Worm (Caenorhabditis elegans) whole organism, L4 larva: ENCODE measurements around the gene pmpl-1.

Experiments used
- D1046.2 ChIP-seq: fragments of 200-800 bp; sonication (Bioruptor generic); IDR thresholded peaks from 2 replicates; pipeline ENCODE4 v1.3.6; 2022; ENCODE audit warnings: missing genetic modification characterization, missing compliant biosample characterization
- F26F4.8 ChIP-seq: fragments of 200-800 bp; sonication (Bioruptor generic); conservative IDR thresholded peaks from 2 replicates; pipeline ENCODE4 v1.3.6; 2022; ENCODE audit warnings: missing genetic modification characterization, missing compliant biosample characterization
- F44E2.7 ChIP-seq: fragments of 200-800 bp; sonication (Bioruptor generic); IDR thresholded peaks from 2 replicates; pipeline ENCODE4 v2.1.2; 2022; ENCODE audit warnings: missing genetic modification characterization, missing compliant biosample characterization
- R02D3.7 ChIP-seq: fragments of 150-350 bp; sonication (generic microtip); optimal IDR thresholded peaks from 3 replicates; lab custom pipeline; 2014; ENCODE audit warnings: missing biosample characterization, missing genetic modification characterization
- Y48G9A.11 ChIP-seq: fragments of 200-800 bp; sonication (Bioruptor generic); IDR thresholded peaks from 2 replicates; pipeline ENCODE4 v1.3.6; 2022; ENCODE audit warnings: missing genetic modification reagents, missing genetic modification characterization, missing compliant biosample characterization
- ZK546.5 ChIP-seq, 2 experiments: sonication (generic microtip); optimal IDR thresholded peaks; 2 replicates each; lab custom pipeline; 2017; ENCODE audit warnings: missing biosample characterization in 2 of 2, missing genetic modification characterization in 2 of 2
- aha-1 ChIP-seq: fragments of 150-350 bp; peaks from one replicate; lab custom pipeline; 2014; ENCODE audit warnings: missing biosample characterization, missing genetic modification characterization
- ceh-28 ChIP-seq: fragments of 150-350 bp; optimal IDR thresholded peaks from 2 replicates; lab custom pipeline; 2014; ENCODE audit warnings: missing biosample characterization, missing genetic modification reagents, missing genetic modification characterization
- ceh-32 ChIP-seq: sonication (generic microtip); optimal IDR thresholded peaks from 2 replicates; lab custom pipeline; 2016; ENCODE audit warnings: mild to moderate bottlenecking, missing genetic modification characterization, missing compliant biosample characterization; ENCODE audit not compliant: poor library complexity
- ceh-82 ChIP-seq: sonication (generic microtip); optimal IDR thresholded peaks from 2 replicates; lab custom pipeline; 2017; ENCODE audit warnings: missing biosample characterization, missing genetic modification characterization
- cey-2 ChIP-seq: sonication (generic microtip); optimal IDR thresholded peaks from 3 replicates; lab custom pipeline; 2017; ENCODE audit warnings: missing genetic modification characterization, mild to moderate bottlenecking, missing compliant biosample characterization, antibody characterized with exemption, borderline replicate concordance; ENCODE audit not compliant: insufficient read depth
- ctbp-1 ChIP-seq: fragments of 200-800 bp; sonication (Bioruptor generic); IDR thresholded peaks from 2 replicates; pipeline ENCODE4 v1.3.6; 2022; ENCODE audit warnings: missing genetic modification reagents, missing genetic modification characterization, missing compliant biosample characterization
- daf-12 ChIP-seq: fragments of 150-350 bp; optimal IDR thresholded peaks from 2 replicates; lab custom pipeline; 2014; ENCODE audit warnings: missing biosample characterization, missing genetic modification reagents, missing genetic modification characterization
- daf-16 ChIP-seq, 3 experiments: sonication (generic microtip); optimal IDR thresholded peaks; 2 replicates each; lab custom pipeline; 2016 to 2017; ENCODE audit warnings: missing genetic modification characterization in 3 of 3, missing genetic modification reagents in 3 of 3, mild to moderate bottlenecking in 2 of 3, missing compliant biosample characterization in 2 of 3, missing biosample characterization in 1 of 3, moderate library complexity in 1 of 3
- daf-19 ChIP-seq: fragments of 200-800 bp; sonication (Bioruptor generic); conservative IDR thresholded peaks from 2 replicates; pipeline ENCODE4 v1.3.6; 2022; ENCODE audit warnings: missing genetic modification characterization, missing compliant biosample characterization
- dmd-6 ChIP-seq: fragments of 200-800 bp; sonication (Bioruptor generic); IDR thresholded peaks from 2 replicates; pipeline ENCODE4 v1.3.6; 2022; ENCODE audit warnings: missing genetic modification reagents, missing genetic modification characterization, missing compliant biosample characterization
- dmd-9 ChIP-seq: fragments of 200-800 bp; sonication (Bioruptor generic); IDR thresholded peaks from 2 replicates; pipeline ENCODE4 v1.3.6; 2022; ENCODE audit warnings: missing genetic modification reagents, missing genetic modification characterization, missing compliant biosample characterization
- dpl-1 ChIP-seq: fragments of 150-350 bp; optimal IDR thresholded peaks from 2 replicates; lab custom pipeline; 2014; ENCODE audit warnings: missing biosample characterization, missing genetic modification reagents, missing genetic modification characterization
- dve-1 ChIP-seq: sonication (generic microtip); optimal IDR thresholded peaks from 2 replicates; lab custom pipeline; 2017; ENCODE audit warnings: antibody characterized with exemption, mild to moderate bottlenecking, missing genetic modification characterization, missing compliant biosample characterization; ENCODE audit not compliant: insufficient read depth
- egl-43 ChIP-seq: fragments of 200-800 bp; sonication (Bioruptor generic); IDR thresholded peaks from 2 replicates; pipeline ENCODE4 v1.3.6; 2022; ENCODE audit warnings: missing genetic modification reagents, missing genetic modification characterization, missing compliant biosample characterization
- fos-1 ChIP-seq: fragments of 150-350 bp; optimal IDR thresholded peaks from 2 replicates; lab custom pipeline; 2014; ENCODE audit warnings: missing biosample characterization, missing genetic modification characterization
- hlh-11 ChIP-seq: fragments of 200-800 bp; sonication (Bioruptor generic); optimal IDR thresholded peaks from 2 replicates; lab custom pipeline; 2018; ENCODE audit warnings: mild to moderate bottlenecking, missing genetic modification characterization, missing compliant biosample characterization
- hlh-30 ChIP-seq: sonication (generic microtip); optimal IDR thresholded peaks from 2 replicates; lab custom pipeline; 2017; ENCODE audit warnings: antibody characterized with exemption, mild to moderate bottlenecking, missing genetic modification characterization, missing compliant biosample characterization; ENCODE audit not compliant: insufficient read depth
- hmg-1.1 ChIP-seq: fragments of 200-800 bp; sonication (Bioruptor generic); IDR thresholded peaks from 2 replicates; pipeline ENCODE4 v1.3.6; 2022; ENCODE audit warnings: missing genetic modification reagents, missing genetic modification characterization, missing compliant biosample characterization
- lsy-2 ChIP-seq, 2 experiments: fragments of 150-350 bp in 1 of 2; sonication (generic microtip) in 1 of 2; optimal IDR thresholded peaks; 2 replicates each; lab custom pipeline; 2014 to 2017; ENCODE audit warnings: missing biosample characterization in 2 of 2, missing genetic modification characterization in 2 of 2
- mdl-1 ChIP-seq, 2 experiments: fragments of 150-350 bp in 1 of 2; sonication (generic microtip) in 1 of 2; optimal IDR thresholded peaks; 2 replicates each; lab custom pipeline; 2014 to 2017; ENCODE audit warnings: missing biosample characterization in 2 of 2, missing genetic modification characterization in 2 of 2
- mxl-3 ChIP-seq: fragments of 200-800 bp; sonication (Bioruptor generic); optimal IDR thresholded peaks from 2 replicates; lab custom pipeline; 2018; ENCODE audit warnings: mild to moderate bottlenecking, missing genetic modification characterization, missing compliant biosample characterization
- nhr-10 ChIP-seq: fragments of 150-350 bp; optimal IDR thresholded peaks from 2 replicates; lab custom pipeline; 2014; ENCODE audit warnings: missing biosample characterization, missing genetic modification characterization
- nhr-102 ChIP-seq: sonication (generic microtip); optimal IDR thresholded peaks from 2 replicates; lab custom pipeline; 2016; ENCODE audit warnings: mild to moderate bottlenecking, missing genetic modification characterization, moderate library complexity, missing compliant biosample characterization
- nhr-11 ChIP-seq: fragments of 150-350 bp; optimal IDR thresholded peaks from 2 replicates; lab custom pipeline; 2014; ENCODE audit warnings: missing biosample characterization, missing genetic modification characterization
- nhr-111 ChIP-seq: fragments of 200-800 bp; sonication (Bioruptor generic); optimal IDR thresholded peaks from 2 replicates; lab custom pipeline; 2018; ENCODE audit warnings: mild to moderate bottlenecking, missing genetic modification characterization, missing compliant biosample characterization
- nhr-28 ChIP-seq: fragments of 150-350 bp; optimal IDR thresholded peaks from 2 replicates; lab custom pipeline; 2014; ENCODE audit warnings: missing biosample characterization, missing genetic modification characterization
- nhr-48 ChIP-seq: sonication (generic microtip); optimal IDR thresholded peaks from 2 replicates; lab custom pipeline; 2016; ENCODE audit warnings: mild to moderate bottlenecking, missing genetic modification characterization, missing compliant biosample characterization
- nhr-77 ChIP-seq: fragments of 150-350 bp; optimal IDR thresholded peaks from 2 replicates; lab custom pipeline; 2014; ENCODE audit warnings: missing biosample characterization, missing genetic modification characterization
- pqm-1 ChIP-seq: sonication (generic microtip); optimal IDR thresholded peaks from 2 replicates; lab custom pipeline; 2017; ENCODE audit warnings: missing biosample characterization, missing genetic modification characterization
- sdz-12 ChIP-seq: fragments of 200-800 bp; sonication (Bioruptor generic); optimal IDR thresholded peaks from 2 replicates; lab custom pipeline; 2018; ENCODE audit warnings: mild to moderate bottlenecking, missing genetic modification characterization, missing compliant biosample characterization
- skn-1 ChIP-seq: fragments of 150-350 bp; optimal IDR thresholded peaks from 2 replicates; lab custom pipeline; 2014; ENCODE audit warnings: missing biosample characterization, missing genetic modification characterization
- spr-1 ChIP-seq: sonication (generic microtip); optimal IDR thresholded peaks from 2 replicates; lab custom pipeline; 2016; ENCODE audit warnings: mild to moderate bottlenecking, missing genetic modification characterization, missing compliant biosample characterization
- spr-3 ChIP-seq: fragments of 200-800 bp; sonication (Bioruptor generic); optimal IDR thresholded peaks from 2 replicates; lab custom pipeline; 2018; ENCODE audit warnings: mild to moderate bottlenecking, missing genetic modification characterization, missing compliant biosample characterization
- tra-1 ChIP-seq: fragments of 200-800 bp; sonication (Bioruptor generic); IDR thresholded peaks from 2 replicates; pipeline ENCODE4 v1.3.6; 2022; ENCODE audit warnings: missing genetic modification reagents, missing genetic modification characterization, missing compliant biosample characterization
- unc-130 ChIP-seq: sonication (generic microtip); optimal IDR thresholded peaks from 2 replicates; lab custom pipeline; 2016; ENCODE audit warnings: missing genetic modification reagents, missing genetic modification characterization, missing compliant biosample characterization
- unc-62 ChIP-seq, 3 experiments: fragments of 150-350 bp in 1 of 3; sonication (generic microtip); optimal IDR thresholded peaks in 2 of 3; peaks in 1 of 3; 1 replicate in 1 of 3; 2 replicates in 2 of 3; lab custom pipeline; 2014 to 2017; ENCODE audit warnings: missing biosample characterization in 3 of 3, missing genetic modification characterization in 3 of 3, missing genetic modification reagents in 3 of 3, missing genotype in 1 of 3
- zag-1 ChIP-seq: fragments of 150-350 bp; optimal IDR thresholded peaks from 2 replicates; lab custom pipeline; 2014; ENCODE audit warnings: missing biosample characterization, missing genetic modification characterization
- zfp-3 ChIP-seq: fragments of 200-800 bp; sonication (Bioruptor generic); conservative IDR thresholded peaks from 2 replicates; pipeline ENCODE4 v1.3.6; 2022; ENCODE audit warnings: missing genetic modification reagents, missing genetic modification characterization, missing compliant biosample characterization

Gene pmpl-1

DNA sequence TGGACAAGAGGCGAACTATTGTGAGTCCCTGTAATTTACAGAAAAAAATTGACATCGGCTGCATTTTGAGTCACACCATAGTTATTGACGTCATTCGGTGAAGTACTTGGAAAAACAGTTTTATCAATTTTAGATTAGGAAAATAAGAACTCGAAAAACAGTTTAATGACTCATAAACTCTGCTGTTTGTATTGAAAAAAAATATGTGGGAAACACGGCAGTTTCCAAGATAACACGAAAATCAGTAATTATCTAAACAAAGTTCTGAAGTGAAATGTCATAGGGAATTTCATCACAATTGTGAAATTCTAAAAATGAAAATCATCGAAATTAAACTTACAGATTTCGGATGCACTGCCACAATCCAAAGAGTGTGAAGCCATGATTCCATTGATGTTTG lies 27.0 kb downstream of the pmpl-1 start (continued):
- TF ChIP-seq R02D3.7 (tag; lab: Kevin White, UChicago) (no peak), dmd-9 (no peak), cey-2 (tag; lab: Kevin White, UChicago) (no peak), nhr-10 (tag; lab: Kevin White, UChicago) (no peak), unc-62 (GFP tag; optimal IDR thresholded peaks at IDR 0.05 in 1 of 2; lab: Kevin White, UChicago) (no peak), unc-62 (tag; optimal IDR thresholded peaks at IDR 0.05; lab: Kevin White, UChicago) (no peak), nhr-102 (tag; lab: Kevin White, UChicago) (no peak), dpl-1 (GFP tag; lab: Kevin White, UChicago) (no peak), spr-3 (no peak), lsy-2 (tag; optimal IDR thresholded peaks at IDR 0.05; lab: Kevin White, UChicago) (no peak), ceh-28 (tag; lab: Kevin White, UChicago) (no peak), ceh-32 (tag; lab: Kevin White, UChicago) (no peak), F44E2.7 (GFP tag; lab: Robert Waterston, UW) (no peak), egl-43 (no peak), ctbp-1 (GFP tag; lab: Robert Waterston, UW) (no peak), D1046.2 (GFP tag; lab: Robert Waterston, UW) (no peak), hlh-11 (tag; lab: Kevin White, UChicago) (peak; percentile 35), fos-1 (tag; lab: Kevin White, UChicago) (no peak), unc-130 (GFP tag; lab: Kevin White, UChicago) (no peak), sdz-12 (GFP tag; lab: Kevin White, UChicago) (no peak), ZK546.5 (tag; optimal IDR thresholded peaks at IDR 0.05; lab: Kevin White, UChicago) (no peak), daf-12 (tag; lab: Kevin White, UChicago) (no peak), dve-1 (tag; lab: Kevin White, UChicago) (peak; percentile 34), zfp-3 (GFP tag; lab: Robert Waterston, UW) (no peak), ceh-82 (no peak), nhr-11 (no peak), F26F4.8 (GFP tag; lab: Robert Waterston, UW) (no peak)
- TF ChIP-seq, all 104 proteins: peak for 7

ce11 chrX:3818856-3819524 lies 31.2 kb downstream of the pmpl-1 start:
- peak; percentile 80 for TF ChIP-seq dve-1 (tag; lab: Kevin White, UChicago)
- TF ChIP-seq cey-2 (tag; lab: Kevin White, UChicago) = peak; percentile 18
- peak; percentile 59 for TF ChIP-seq aha-1 (tag; lab: Kevin White, UChicago)
- TF ChIP-seq hlh-30 (tag; lab: Kevin White, UChicago) = peak; percentile 75
- TF ChIP-seq nhr-48 (tag; lab: Kevin White, UChicago) = peak; percentile 6
- no peak for TF ChIP-seq nhr-111 (GFP tag; lab: Kevin White, UChicago)
- no peak for TF ChIP-seq Y48G9A.11
- peak; percentile 68 for TF ChIP-seq hlh-11 (tag; lab: Kevin White, UChicago)
- peak; percentile 38; the same call in 1 of the 2 replicates for TF ChIP-seq dmd-6 (GFP tag; lab: Robert Waterston, UW)
- TF ChIP-seq zag-1 (tag; lab: Kevin White, UChicago) = no peak
- TF ChIP-seq daf-16 (GFP tag; optimal IDR thresholded peaks at IDR 0.05; lab: Kevin White, UChicago) = no peak
- peak; percentile 77 for TF ChIP-seq daf-16 (tag; optimal IDR thresholded peaks at IDR 0.05; lab: Kevin White, UChicago)
- no peak for TF ChIP-seq hmg-1.1 (GFP tag; lab: Robert Waterston, UW)
- peak; percentile 30 for TF ChIP-seq pqm-1 (tag; lab: Kevin White, UChicago)
- TF ChIP-seq mxl-3 (GFP tag; lab: Kevin White, UChicago) = peak; percentile 60
- TF ChIP-seq nhr-77 (tag; lab: Kevin White, UChicago) = peak; percentile 67
- peak in 1 of 2 experiments; percentile 54 for TF ChIP-seq unc-62 (GFP tag; optimal IDR thresholded peaks at IDR 0.05 in 1 of 2; lab: Kevin White, UChicago)
- no peak for TF ChIP-seq unc-62 (tag; optimal IDR thresholded peaks at IDR 0.05; lab: Kevin White, UChicago)
- TF ChIP-seq F26F4.8 (GFP tag; lab: Robert Waterston, UW) = no peak
- no peak for TF ChIP-seq daf-19 (GFP tag; lab: Robert Waterston, UW)
- peak in 1 of 2 experiments; percentile 60 for TF ChIP-seq mdl-1 (tag; optimal IDR thresholded peaks at IDR 0.05; lab: Kevin White, UChicago)
- TF ChIP-seq nhr-28 (tag; lab: Kevin White, UChicago) = peak; percentile 94
- peak; percentile 27; the same call in 1 of the 2 replicates for TF ChIP-seq tra-1 (GFP tag; lab: Robert Waterston, UW)
- no peak for TF ChIP-seq skn-1 (tag; lab: Kevin White, UChicago)
- no peak for TF ChIP-seq spr-1
